Worm (Caenorhabditis elegans): ENCODE measurements around the gene Y41E3.22.

The Y41E3.22 gene

ce11 chrIV:14978204-14978603, 27.7 kb downstream of the Y41E3.22 start:
- no peak for TF ChIP-seq mdt-29 (GFP tag; IDR thresholded peaks at IDR 0.05)
- TF ChIP-seq fos-1 (tag; optimal IDR thresholded peaks at IDR 0.05), result no peak
- peak in 1 of 2 experiments; percentile 22 for TF ChIP-seq unc-62 (GFP tag; optimal IDR thresholded peaks at IDR 0.05 in 1 of 2)
- TF ChIP-seq unc-62 (tag; optimal IDR thresholded peaks at IDR 0.05), result no peak

- TF ChIP-seq F44E2.7 (GFP tag; IDR thresholded peaks at IDR 0.05), result no peak
- TF ChIP-seq snpc-1.2 (GFP tag; IDR thresholded peaks at IDR 0.05), result 0 out of 2 replicates have a peak, but pooled peaks have one; percentile 47
These were observed 30.8 kb downstream of the Y41E3.22 start, which contains the start of gene atln-2 for ce11 chrIV:14981311-14981710. Gene atln-2 (plus strand): TSS chrIV:14981611.

- TF ChIP-seq lin-13 (GFP tag; optimal IDR thresholded peaks at IDR 0.05) (peak; percentile 42), aha-1 (tag) (peak; percentile 60), ama-1 (optimal IDR thresholded peaks at IDR 0.05) (peak; percentile 72), T26A8.4 (GFP tag; IDR thresholded peaks at IDR 0.05) (peak; percentile 70), ceh-44 (GFP tag; IDR thresholded peaks at IDR 0.05) (no peak), snpc-4 (tag; optimal IDR thresholded peaks at IDR 0.05) (peak; percentile 58), nhr-42 (GFP tag; IDR thresholded peaks at IDR 0.05) (peak; percentile 37; the same call in 1 of the 2 replicates), nhr-111 (GFP tag; optimal IDR thresholded peaks at IDR 0.05) (no peak), unc-62 (GFP tag; optimal IDR thresholded peaks at IDR 0.05 in 1 of 2) (peak in 1 of 2 experiments; percentile 35), unc-62 (tag; optimal IDR thresholded peaks at IDR 0.05) (no peak)
These were observed 34.5 kb downstream of the Y41E3.22 start for ce11 chrIV:14985019-14985418.

- TF ChIP-seq T26A8.4 (GFP tag; IDR thresholded peaks at IDR 0.05) (peak; percentile 62), madf-5 (GFP tag; IDR thresholded peaks at IDR 0.05) (0 out of 4 replicates have a peak, but pooled peaks of 1 of the 2 experiments have one; percentile 63), pha-4 (GFP tag; IDR thresholded peaks at IDR 0.05) (no peak), pha-4 (tag; optimal IDR thresholded peaks at IDR 0.05) (no peak), ceh-32 (tag; optimal IDR thresholded peaks at IDR 0.05; ENCODE audit: poor library complexity) (no peak), set-16 (GFP tag; IDR thresholded peaks at IDR 0.05) (peak; percentile 97)
These were observed 35.3 kb downstream of the Y41E3.22 start for ce11 chrIV:14985859-14986258.

ce11 chrIV:14986684-14987083, 36.2 kb downstream of the Y41E3.22 start, which contains the start of gene dpy-4:
Gene dpy-4 (minus strand): TSS chrIV:14986784.
- TF ChIP-seq mes-2 (tag; optimal IDR thresholded peaks at IDR 0.05; ENCODE audit: poor library complexity, severe bottlenecking) (no peak), nhr-102 (tag; optimal IDR thresholded peaks at IDR 0.05) (no peak), gei-8 (GFP tag; optimal IDR thresholded peaks at IDR 0.05) (no peak), dmd-8 (GFP tag; IDR thresholded peaks at IDR 0.05) (no peak), pha-4 (GFP tag; IDR thresholded peaks at IDR 0.05) (no peak), pha-4 (tag; optimal IDR thresholded peaks at IDR 0.05) (no peak), hmg-1.1 (GFP tag; IDR thresholded peaks at IDR 0.05) (no peak), nhr-77 (tag; optimal IDR thresholded peaks at IDR 0.05) (no peak), zip-11 (GFP tag; IDR thresholded peaks at IDR 0.05) (no peak), unc-39 (tag; optimal IDR thresholded peaks at IDR 0.05) (no peak), hlh-30 (tag; optimal IDR thresholded peaks at IDR 0.05; ENCODE audit: insufficient read depth) (no peak), F26F4.8 (GFP tag; conservative IDR thresholded peaks at IDR 0.05) (no peak), nhr-48 (tag; optimal IDR thresholded peaks at IDR 0.05) (no peak), ceh-62 (tag; optimal IDR thresholded peaks at IDR 0.05) (no peak), nhr-237 (tag; optimal IDR thresholded peaks at IDR 0.05) (no peak)

All from whole organism, L4 larva.